Worm (Caenorhabditis elegans) whole organism, L3 larva: ENCODE data around the gene Y48E1B.8.

Experiments
- R02D3.7 ChIP-seq: fragments of 150-350 bp; optimal IDR thresholded peaks from 2 replicates; lab custom pipeline; 2014; ENCODE audit warnings: missing biosample characterization, missing genetic modification characterization
- ZK546.5 ChIP-seq: sonication (generic microtip); optimal IDR thresholded peaks from 2 replicates; lab custom pipeline; 2017; ENCODE audit warnings: missing biosample characterization, missing genetic modification characterization
- aly-2 ChIP-seq: fragments of 150-350 bp; optimal IDR thresholded peaks from 2 replicates; lab custom pipeline; 2014; ENCODE audit warnings: missing biosample characterization, missing genetic modification characterization
- ama-1 ChIP-seq: fragments of 150-350 bp; optimal IDR thresholded peaks from 2 replicates; lab custom pipeline; 2018
- ceh-16 ChIP-seq: sonication (generic microtip); optimal IDR thresholded peaks from 2 replicates; lab custom pipeline; 2017; ENCODE audit warnings: missing biosample characterization, missing genetic modification characterization
- ceh-28 ChIP-seq: fragments of 150-350 bp; optimal IDR thresholded peaks from 2 replicates; lab custom pipeline; 2014; ENCODE audit warnings: missing biosample characterization, missing genetic modification reagents, missing genetic modification characterization
- ceh-82 ChIP-seq: fragments of 150-350 bp; optimal IDR thresholded peaks from 2 replicates; lab custom pipeline; 2014; ENCODE audit warnings: missing biosample characterization, missing genetic modification characterization
- ceh-9 ChIP-seq: sonication (generic microtip); optimal IDR thresholded peaks from 2 replicates; lab custom pipeline; 2018; ENCODE audit warnings: missing biosample characterization, missing genetic modification characterization
- daf-12 ChIP-seq: fragments of 150-350 bp; optimal IDR thresholded peaks from 2 replicates; lab custom pipeline; 2014; ENCODE audit warnings: missing biosample characterization, missing genetic modification reagents, missing genetic modification characterization
- egl-27 ChIP-seq: sonication (generic microtip); optimal IDR thresholded peaks from 4 replicates; lab custom pipeline; 2017; ENCODE audit warnings: missing biosample characterization, missing genetic modification reagents, missing genetic modification characterization
- egl-5 ChIP-seq: fragments of 150-350 bp; optimal IDR thresholded peaks from 2 replicates; lab custom pipeline; 2017; ENCODE audit warnings: missing biosample characterization, missing genetic modification reagents, missing genetic modification characterization, inconsistent platforms
- elt-1 ChIP-seq: fragments of 150-350 bp; optimal IDR thresholded peaks from 2 replicates; lab custom pipeline; 2014; ENCODE audit warnings: missing biosample characterization, missing genetic modification characterization
- elt-2 ChIP-seq: sonication (generic microtip); optimal IDR thresholded peaks from 2 replicates; lab custom pipeline; 2016; ENCODE audit warnings: missing genetic modification reagents, mild to moderate bottlenecking, missing genetic modification characterization, missing compliant biosample characterization
- elt-3 ChIP-seq, 3 experiments: fragments of 150-350 bp in 1 of 3; sonication (generic microtip) in 2 of 3; optimal IDR thresholded peaks; 2 replicates in 2 of 3; 4 replicates in 1 of 3; lab custom pipeline; 2014 to 2017; ENCODE audit warnings: missing biosample characterization in 3 of 3, missing genetic modification characterization in 3 of 3
- eor-1 ChIP-seq, 2 experiments: fragments of 150-350 bp; optimal IDR thresholded peaks; 2 replicates each; lab custom pipeline; 2014 to 2018; ENCODE audit warnings: missing biosample characterization in 2 of 2, missing genetic modification characterization in 2 of 2
- fkh-10 ChIP-seq: sonication (generic microtip); optimal IDR thresholded peaks from 2 replicates; lab custom pipeline; 2017; ENCODE audit warnings: missing biosample characterization, missing genetic modification reagents, missing genetic modification characterization
- fkh-2 ChIP-seq: fragments of 150-350 bp; optimal IDR thresholded peaks from 2 replicates; lab custom pipeline; 2014; ENCODE audit warnings: missing biosample characterization, missing genetic modification reagents, missing genetic modification characterization
- fos-1 ChIP-seq: fragments of 150-350 bp; optimal IDR thresholded peaks from 2 replicates; lab custom pipeline; 2014; ENCODE audit warnings: missing biosample characterization, missing genetic modification characterization
- hmg-11 ChIP-seq: sonication (generic microtip); optimal IDR thresholded peaks from 2 replicates; lab custom pipeline; 2016; ENCODE audit warnings: missing genetic modification characterization, missing compliant biosample characterization
- jun-1 ChIP-seq: fragments of 150-350 bp; optimal IDR thresholded peaks from 2 replicates; lab custom pipeline; 2014; ENCODE audit warnings: missing biosample characterization, missing genetic modification reagents, missing genetic modification characterization
- lin-15B ChIP-seq: fragments of 150-350 bp; optimal IDR thresholded peaks from 2 replicates; lab custom pipeline; 2014; ENCODE audit warnings: missing biosample characterization, missing genetic modification characterization
- lin-39 ChIP-seq: fragments of 150-350 bp; optimal IDR thresholded peaks from 2 replicates; lab custom pipeline; 2018; ENCODE audit warnings: missing biosample characterization, missing genetic modification reagents, missing genetic modification characterization
- lsy-12 ChIP-seq: sonication (generic microtip); optimal IDR thresholded peaks from 2 replicates; lab custom pipeline; 2016; ENCODE audit warnings: mild to moderate bottlenecking, missing genetic modification characterization, missing compliant biosample characterization
- mdl-1 ChIP-seq: fragments of 150-350 bp; optimal IDR thresholded peaks from 2 replicates; lab custom pipeline; 2014; ENCODE audit warnings: missing biosample characterization, missing genetic modification characterization
- mml-1 ChIP-seq: fragments of 150-350 bp; sonication (generic microtip); optimal IDR thresholded peaks from 3 replicates; lab custom pipeline; 2014; ENCODE audit warnings: missing biosample characterization, missing genetic modification characterization
- nfya-1 ChIP-seq: sonication (generic microtip); optimal IDR thresholded peaks from 2 replicates; lab custom pipeline; 2017; ENCODE audit warnings: missing genetic modification characterization, mild to moderate bottlenecking, missing compliant biosample characterization, antibody characterized with exemption, moderate library complexity; ENCODE audit not compliant: insufficient read depth
- nhr-11 ChIP-seq: fragments of 150-350 bp; optimal IDR thresholded peaks from 2 replicates; lab custom pipeline; 2014; ENCODE audit warnings: missing biosample characterization, missing genetic modification characterization
- nhr-12 ChIP-seq: fragments of 150-350 bp; optimal IDR thresholded peaks from 2 replicates; lab custom pipeline; 2014; ENCODE audit warnings: missing biosample characterization, missing genetic modification characterization
- nhr-23 ChIP-seq: fragments of 150-350 bp; optimal IDR thresholded peaks from 2 replicates; lab custom pipeline; 2014; ENCODE audit warnings: missing biosample characterization, missing genetic modification reagents, missing genetic modification characterization
- nhr-237 ChIP-seq: fragments of 150-350 bp; optimal IDR thresholded peaks from 2 replicates; lab custom pipeline; 2014; ENCODE audit warnings: missing biosample characterization, missing genetic modification characterization
- nhr-25 ChIP-seq: sonication (generic microtip); optimal IDR thresholded peaks from 2 replicates; lab custom pipeline; 2017; ENCODE audit warnings: missing biosample characterization, missing genetic modification characterization
- nhr-28 ChIP-seq: fragments of 150-350 bp; optimal IDR thresholded peaks from 2 replicates; lab custom pipeline; 2014; ENCODE audit warnings: missing biosample characterization, missing genetic modification characterization
- nhr-43 ChIP-seq: sonication (generic microtip); optimal IDR thresholded peaks from 2 replicates; lab custom pipeline; 2016; ENCODE audit warnings: mild to moderate bottlenecking, missing genetic modification characterization, missing compliant biosample characterization; ENCODE audit not compliant: poor library complexity, severe bottlenecking
- nhr-67 ChIP-seq: fragments of 150-350 bp; optimal IDR thresholded peaks from 2 replicates; lab custom pipeline; 2014; ENCODE audit warnings: missing biosample characterization, missing genetic modification characterization
- nhr-76 ChIP-seq: fragments of 150-350 bp; sonication (generic microtip); optimal IDR thresholded peaks from 5 replicates; lab custom pipeline; 2014; ENCODE audit warnings: missing biosample characterization, missing genetic modification characterization
- nhr-77 ChIP-seq: fragments of 150-350 bp; optimal IDR thresholded peaks from 2 replicates; lab custom pipeline; 2014; ENCODE audit warnings: missing biosample characterization, missing genetic modification characterization
- pha-4 ChIP-seq: fragments of 150-350 bp; optimal IDR thresholded peaks from 2 replicates; lab custom pipeline; 2014; ENCODE audit warnings: missing biosample characterization, missing genetic modification reagents, missing genetic modification characterization
- pqm-1 ChIP-seq: fragments of 150-350 bp; optimal IDR thresholded peaks from 2 replicates; lab custom pipeline; 2017; ENCODE audit warnings: missing biosample characterization, missing genetic modification characterization, inconsistent platforms
- sea-2 ChIP-seq: fragments of 150-350 bp; sonication (generic microtip); optimal IDR thresholded peaks from 4 replicates; lab custom pipeline; 2014; ENCODE audit warnings: missing biosample characterization, missing genetic modification reagents, missing genetic modification characterization
- skn-1 ChIP-seq: fragments of 150-350 bp; optimal IDR thresholded peaks from 2 replicates; lab custom pipeline; 2014; ENCODE audit warnings: missing biosample characterization, missing genetic modification characterization
- snpc-4 ChIP-seq: fragments of 150-350 bp; optimal IDR thresholded peaks from 2 replicates; lab custom pipeline; 2014; ENCODE audit warnings: missing biosample characterization, missing genetic modification characterization
- tbx-2 ChIP-seq: sonication (generic microtip); optimal IDR thresholded peaks from 2 replicates; lab custom pipeline; 2016; ENCODE audit warnings: mild to moderate bottlenecking, missing genetic modification characterization, missing compliant biosample characterization
- unc-39 ChIP-seq: sonication (generic microtip); optimal IDR thresholded peaks from 4 replicates; lab custom pipeline; 2017; ENCODE audit warnings: missing biosample characterization, missing genetic modification characterization
- unc-62 ChIP-seq: fragments of 150-350 bp; sonication (generic microtip); optimal IDR thresholded peaks from 4 replicates; lab custom pipeline; 2014; ENCODE audit warnings: missing biosample characterization, missing genetic modification reagents, missing genetic modification characterization
- zag-1 ChIP-seq: fragments of 150-350 bp; optimal IDR thresholded peaks from 2 replicates; lab custom pipeline; 2014; ENCODE audit warnings: missing biosample characterization, missing genetic modification characterization
- ztf-11 ChIP-seq: fragments of 150-350 bp; optimal IDR thresholded peaks from 2 replicates; lab custom pipeline; 2014; ENCODE audit warnings: missing biosample characterization, missing genetic modification characterization
- ztf-4 ChIP-seq: fragments of 150-350 bp; optimal IDR thresholded peaks from 2 replicates; lab custom pipeline; 2014; ENCODE audit warnings: missing biosample characterization, missing genetic modification characterization

Gene Y48E1B.8

ce11 chrII:13600904-13601303, 15.4 kb downstream of the Y48E1B.8 start, which contains the start of gene csp-1:
csp-1 (plus strand) TSS chrII:13601204.
- TF ChIP-seq elt-1 (tag; lab: Kevin White, UChicago), result no peak
- no peak for TF ChIP-seq ztf-11 (tag; lab: Kevin White, UChicago)
- TF ChIP-seq R02D3.7, result no peak
- TF ChIP-seq snpc-4 (tag; lab: Kevin White, UChicago), result no peak
- no peak for TF ChIP-seq nhr-237 (tag; lab: Kevin White, UChicago)
- TF ChIP-seq pha-4 (tag; lab: Kevin White, UChicago), result no peak
- no peak for TF ChIP-seq ZK546.5 (tag; lab: Kevin White, UChicago)
- TF ChIP-seq eor-1 (tag; optimal IDR thresholded peaks at IDR 0.05; lab: Kevin White, UChicago), result no peak
- no peak for TF ChIP-seq lin-39 (tag; lab: Kevin White, UChicago)
- TF ChIP-seq lin-15B, result no peak
- no peak for TF ChIP-seq ceh-16 (tag; lab: Kevin White, UChicago)
- no peak for TF ChIP-seq tbx-2 (tag; lab: Kevin White, UChicago)
- TF ChIP-seq pqm-1, result no peak
- no peak for TF ChIP-seq jun-1 (tag; lab: Kevin White, UChicago)
- TF ChIP-seq lsy-12 (tag; lab: Kevin White, UChicago), result no peak
- TF ChIP-seq elt-3 (tag; optimal IDR thresholded peaks at IDR 0.05; lab: Kevin White, UChicago), result no peak
- TF ChIP-seq fos-1 (tag; lab: Kevin White, UChicago), result no peak
- TF ChIP-seq, all 47 proteins: peak for 0

- TF ChIP-seq nhr-12 (tag; lab: Kevin White, UChicago), result no peak
- TF ChIP-seq pqm-1, result peak; percentile 49
- no peak for TF ChIP-seq nhr-28 (tag; lab: Kevin White, UChicago)
- peak; percentile 14 for TF ChIP-seq jun-1 (tag; lab: Kevin White, UChicago)
- TF ChIP-seq zag-1 (tag; lab: Kevin White, UChicago), result no peak
- peak; percentile 54 for TF ChIP-seq mdl-1 (tag; lab: Kevin White, UChicago)
- peak; percentile 53 for TF ChIP-seq ceh-28 (tag; lab: Kevin White, UChicago)
- no peak for TF ChIP-seq ama-1 (lab: Kevin White, UChicago)
- TF ChIP-seq egl-27, result no peak
- TF ChIP-seq nhr-76 (tag; lab: Kevin White, UChicago), result no peak
- TF ChIP-seq daf-12 (tag; lab: Kevin White, UChicago), result no peak
- TF ChIP-seq pha-4 (tag; lab: Kevin White, UChicago), result peak; percentile 75
- peak; percentile 64 for TF ChIP-seq elt-2
- TF ChIP-seq nhr-23, result peak; percentile 48
- TF ChIP-seq eor-1 (tag; optimal IDR thresholded peaks at IDR 0.05; lab: Kevin White, UChicago), result no peak
- no peak for TF ChIP-seq fkh-2
- TF ChIP-seq sea-2 (GFP tag; lab: Kevin White, UChicago), result no peak
- TF ChIP-seq unc-39 (tag; lab: Kevin White, UChicago), result no peak
- TF ChIP-seq skn-1 (tag; lab: Kevin White, UChicago), result no peak
- no peak for TF ChIP-seq nhr-11 (tag; lab: Kevin White, UChicago)
- no peak for TF ChIP-seq mml-1 (tag; lab: Kevin White, UChicago)
- no peak for TF ChIP-seq hmg-11
- peak; percentile 64 for TF ChIP-seq nhr-25 (tag; lab: Kevin White, UChicago)
- TF ChIP-seq nhr-77 (tag; lab: Kevin White, UChicago), result no peak
- TF ChIP-seq nhr-67 (tag; lab: Kevin White, UChicago), result no peak
- no peak for TF ChIP-seq fkh-10 (GFP tag; lab: Kevin White, UChicago)
- TF ChIP-seq ceh-82 (tag; lab: Kevin White, UChicago), result no peak
- no peak for TF ChIP-seq elt-3 (tag; optimal IDR thresholded peaks at IDR 0.05; lab: Kevin White, UChicago)
- no peak for TF ChIP-seq egl-5 (tag; lab: Kevin White, UChicago)
- no peak for TF ChIP-seq lin-15B
- no peak for TF ChIP-seq snpc-4 (tag; lab: Kevin White, UChicago)
- no peak for TF ChIP-seq ztf-11 (tag; lab: Kevin White, UChicago)
- no peak for TF ChIP-seq tbx-2 (tag; lab: Kevin White, UChicago)
- no peak for TF ChIP-seq aly-2 (tag; lab: Kevin White, UChicago)
- TF ChIP-seq ceh-16 (tag; lab: Kevin White, UChicago), result no peak
- no peak for TF ChIP-seq unc-62
- TF ChIP-seq lsy-12 (tag; lab: Kevin White, UChicago), result no peak
- no peak for TF ChIP-seq nhr-237 (tag; lab: Kevin White, UChicago)
- TF ChIP-seq ztf-4, result no peak
- TF ChIP-seq lin-39 (tag; lab: Kevin White, UChicago), result no peak
- peak; percentile 68 for TF ChIP-seq nhr-43
- TF ChIP-seq fos-1 (tag; lab: Kevin White, UChicago), result no peak
- TF ChIP-seq nfya-1 (tag; lab: Kevin White, UChicago), result peak; percentile 8
- TF ChIP-seq elt-1 (tag; lab: Kevin White, UChicago), result peak; percentile 61
- no peak for TF ChIP-seq R02D3.7
- TF ChIP-seq ceh-9 (tag; lab: Kevin White, UChicago), result no peak
- no peak for TF ChIP-seq ZK546.5 (tag; lab: Kevin White, UChicago)
Observed at ce11 chrII:13609655-13610054, 24.1 kb downstream of the Y48E1B.8 start, which contains the start of gene gst-20. gst-20 (minus strand) TSS chrII:13609824.
